Worm (Caenorhabditis elegans) whole organism, midembryonic: ENCODE measurements around the gene dph-2.

Source experiments
- T22C8.4 ChIP-seq: fragments of 200-800 bp; sonication (Bioruptor generic); IDR thresholded peaks from 2 replicates; pipeline ENCODE4 v1.3.6; 2022; ENCODE audit warnings: missing genetic modification characterization, missing compliant biosample characterization
- cog-1 ChIP-seq: sonication (generic microtip); optimal IDR thresholded peaks from 2 replicates; lab custom pipeline; 2016; ENCODE audit warnings: missing genetic modification characterization, missing compliant biosample characterization
- ztf-29 ChIP-seq: fragments of 200-800 bp; sonication (Bioruptor generic); IDR thresholded peaks from 2 replicates; pipeline ENCODE4 v1.3.6; 2022; ENCODE audit warnings: missing genetic modification reagents, missing genetic modification characterization, missing compliant biosample characterization

- no peak for TF ChIP-seq T22C8.4 (GFP tag; lab: Robert Waterston, UW)
- no peak for TF ChIP-seq ztf-29 (GFP tag; lab: Robert Waterston, UW)
- no peak for TF ChIP-seq cog-1
Measured at ce11 chrII:10662698-10663097, 51.4 kb downstream of the dph-2 start, which contains the start of gene D2089.8.
